ENCODE assay signal across 3 fruit fly cellular contexts in the genomic region with DNA sequence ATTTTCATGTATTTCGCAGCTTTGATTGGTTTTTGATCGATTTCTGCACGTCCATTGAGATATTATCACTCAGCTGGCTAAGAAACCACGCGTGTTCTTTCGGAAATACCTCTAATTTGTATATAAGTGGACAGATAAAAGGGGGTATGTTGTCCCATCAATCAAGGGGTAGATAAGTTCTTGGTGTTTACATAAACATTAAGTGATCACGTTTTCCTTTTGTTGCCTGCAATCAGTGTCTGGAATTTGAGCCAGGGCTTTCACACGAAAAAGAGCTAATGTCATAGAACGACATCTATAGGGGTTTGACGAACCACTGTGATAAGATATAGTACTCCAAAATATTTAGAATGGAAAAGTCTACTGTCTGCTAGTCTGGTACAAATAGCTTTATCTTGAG.
A peak's percentile ranks its signal among the peaks of the same experiment; 100 is the strongest.
TF ChIP-seq lines count a peak whose summit lies in the region.

No protein-coding gene starts in this region.

- no peak for TF ChIP-seq CTCF in whole organism, embryonic (GFP tag; optimal IDR thresholded peaks at IDR 0.05; lab: Kevin White, UChicago)

TF ChIP-seq in whole organism, adult, 20 proteins besides CTCF, POLR2A, EP300 and RAD21:
- TF ChIP-seq toe (GFP tag; optimal IDR thresholded peaks at IDR 0.05; lab: Kevin White, UChicago), result no peak
- TF ChIP-seq ovo (GFP tag; optimal IDR thresholded peaks at IDR 0.05; lab: Kevin White, UChicago), result no peak
- peak; percentile 27 for TF ChIP-seq kay (GFP tag; lab: Kevin White, UChicago; ENCODE audit: borderline replicate concordance)
- no peak for TF ChIP-seq CG5204 (GFP tag; optimal IDR thresholded peaks at IDR 0.05; lab: Kevin White, UChicago)

TF ChIP-seq in whole organism, embryonic, 481 proteins besides CTCF, POLR2A, EP300 and RAD21:
- no peak for TF ChIP-seq maf-S (GFP tag; optimal IDR thresholded peaks at IDR 0.05; lab: Kevin White, UChicago)
- TF ChIP-seq Med (GFP tag; lab: Kevin White, UChicago), result no peak
- TF ChIP-seq br (optimal IDR thresholded peaks at IDR 0.05; lab: Kevin White, UChicago), result no peak
- TF ChIP-seq YL-1 (GFP tag; optimal IDR thresholded peaks at IDR 0.05; lab: Kevin White, UChicago), result no peak
- peak; percentile 71 for TF ChIP-seq Hey (tag; optimal IDR thresholded peaks at IDR 0.05; lab: Kevin White, UChicago)
- TF ChIP-seq stc (GFP tag; IDR thresholded peaks at IDR 0.05; lab: Robert Waterston, UW), result no peak
- no peak for TF ChIP-seq Rfx (GFP tag; IDR thresholded peaks at IDR 0.05; lab: Robert Waterston, UW)
- no peak for TF ChIP-seq disco-r (GFP tag; optimal IDR thresholded peaks at IDR 0.05; lab: Kevin White, UChicago)
- TF ChIP-seq onecut (GFP tag; IDR thresholded peaks at IDR 0.05; lab: Robert Waterston, UW), result no peak
- peak; percentile 35 for TF ChIP-seq cwo (GFP tag; optimal IDR thresholded peaks at IDR 0.05; lab: Kevin White, UChicago)
- peak; percentile 77 for TF ChIP-seq lab (GFP tag; optimal IDR thresholded peaks at IDR 0.05; lab: Kevin White, UChicago)
- TF ChIP-seq Spps (tag; optimal IDR thresholded peaks at IDR 0.05; lab: Kevin White, UChicago), result no peak
TF ChIP-seq in whole organism, embryonic: peak in this region for 3.

TF ChIP-seq in whole organism, wandering third instar larva, 38 proteins besides CTCF, POLR2A, EP300 and RAD21:
- TF ChIP-seq dsf (GFP tag; optimal IDR thresholded peaks at IDR 0.05; lab: Kevin White, UChicago; ENCODE audit: borderline replicate concordance) (no peak), Rel (GFP tag; optimal IDR thresholded peaks at IDR 0.05; lab: Kevin White, UChicago) (no peak), Rel (tag; optimal IDR thresholded peaks at IDR 0.05; lab: Kevin White, UChicago) (peak; percentile 67), CG9705 (GFP tag; optimal IDR thresholded peaks at IDR 0.05; lab: Kevin White, UChicago) (no peak), woc (GFP tag; optimal IDR thresholded peaks at IDR 0.05; lab: Kevin White, UChicago) (no peak), foxo (GFP tag; optimal IDR thresholded peaks at IDR 0.05; lab: Kevin White, UChicago) (no peak)
